Worm (Caenorhabditis elegans) whole organism, L1 larva: ENCODE results near the gene Y32B12B.2.

Source experiments
- lin-39 ChIP-seq: fragments of 150-350 bp; optimal IDR thresholded peaks from 2 replicates; lab custom pipeline; 2014; ENCODE audit warnings: missing biosample characterization, missing genetic modification reagents, missing genetic modification characterization
- unc-62 ChIP-seq: fragments of 150-350 bp; optimal IDR thresholded peaks from 2 replicates; lab custom pipeline; 2014; ENCODE audit warnings: missing biosample characterization, missing genetic modification reagents, missing genetic modification characterization

DNA sequence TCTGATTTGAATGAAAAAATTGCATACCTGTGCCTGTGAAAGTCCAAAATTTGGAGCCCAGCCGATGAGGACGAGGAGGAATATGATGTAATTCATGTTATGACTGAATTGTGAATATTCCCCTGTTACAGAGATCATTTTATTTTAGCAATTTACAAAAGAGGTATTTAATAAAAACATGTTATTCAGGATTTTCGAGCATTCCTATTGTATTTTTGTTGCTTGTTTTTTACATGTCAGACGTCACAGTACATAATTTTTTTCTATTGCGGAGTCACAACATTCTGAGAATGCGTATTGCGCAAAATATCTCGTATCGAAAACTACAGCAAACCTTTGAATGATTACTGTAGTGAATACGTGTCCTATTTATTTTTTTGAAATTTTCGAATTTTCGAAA lies 35.0 kb upstream of the Y32B12B.2 start, which contains the start of gene F36D3.14:
- no peak for TF ChIP-seq unc-62 (GFP tag; lab: Kevin White, UChicago)
- no peak for TF ChIP-seq lin-39 (tag; lab: Kevin White, UChicago)
